Worm (Caenorhabditis elegans) whole organism, late embryonic: ENCODE measurements around the gene pcp-3.

ENCODE experiments used
- C08G9.2 ChIP-seq: sonication (generic microtip); optimal IDR thresholded peaks from 2 replicates; lab custom pipeline; 2016; ENCODE audit warnings: mild to moderate bottlenecking, missing genetic modification characterization, moderate library complexity, missing compliant biosample characterization
- T23F11.4 ChIP-seq: fragments of 200-800 bp; sonication (Bioruptor generic); optimal IDR thresholded peaks from 2 replicates; lab custom pipeline; 2018; ENCODE audit warnings: mild to moderate bottlenecking, missing genetic modification characterization, missing compliant biosample characterization
- Y22D7AL.16 ChIP-seq: sonication (generic microtip); optimal IDR thresholded peaks from 2 replicates; lab custom pipeline; 2016; ENCODE audit warnings: missing genetic modification characterization, missing compliant biosample characterization
- ama-1 ChIP-seq: fragments of 150-350 bp; optimal IDR thresholded peaks from 2 replicates; lab custom pipeline; 2014
- ceh-19 ChIP-seq: fragments of 200-800 bp; sonication (Bioruptor generic); optimal IDR thresholded peaks from 2 replicates; lab custom pipeline; 2018; ENCODE audit warnings: mild to moderate bottlenecking, missing genetic modification characterization, missing compliant biosample characterization
- ceh-22 ChIP-seq: sonication (generic microtip); optimal IDR thresholded peaks from 2 replicates; lab custom pipeline; 2017; ENCODE audit warnings: missing biosample characterization, missing genetic modification characterization
- ceh-24 ChIP-seq: sonication (generic microtip); optimal IDR thresholded peaks from 2 replicates; lab custom pipeline; 2016; ENCODE audit warnings: mild to moderate bottlenecking, missing genetic modification characterization, missing compliant biosample characterization
- ceh-31 ChIP-seq: sonication (generic microtip); optimal IDR thresholded peaks from 2 replicates; lab custom pipeline; 2016; ENCODE audit warnings: missing genetic modification characterization, missing compliant biosample characterization
- ceh-34 ChIP-seq: sonication (generic microtip); optimal IDR thresholded peaks from 2 replicates; lab custom pipeline; 2016; ENCODE audit warnings: mild to moderate bottlenecking, missing genetic modification characterization, missing compliant biosample characterization
- ceh-45 ChIP-seq: fragments of 200-800 bp; sonication (Bioruptor generic); IDR thresholded peaks from 2 replicates; pipeline ENCODE4 v1.3.6; 2022; ENCODE audit warnings: missing genetic modification reagents, missing genetic modification characterization, missing compliant biosample characterization
- che-1 ChIP-seq: sonication (generic microtip); optimal IDR thresholded peaks from 2 replicates; lab custom pipeline; 2016; ENCODE audit warnings: mild to moderate bottlenecking, missing genetic modification characterization, missing compliant biosample characterization
- elt-2 ChIP-seq: sonication (generic microtip); optimal IDR thresholded peaks from 2 replicates; lab custom pipeline; 2016; ENCODE audit warnings: missing genetic modification reagents, missing genetic modification characterization, missing compliant biosample characterization
- elt-4 ChIP-seq: sonication (generic microtip); optimal IDR thresholded peaks from 2 replicates; lab custom pipeline; 2016; ENCODE audit warnings: missing genetic modification characterization, missing compliant biosample characterization
- ets-4 ChIP-seq: sonication (generic microtip); optimal IDR thresholded peaks from 2 replicates; lab custom pipeline; 2016; ENCODE audit warnings: missing genetic modification characterization, missing compliant biosample characterization
- eyg-1 ChIP-seq: sonication (generic microtip); optimal IDR thresholded peaks from 2 replicates; lab custom pipeline; 2016; ENCODE audit warnings: missing genotype, missing genetic modification characterization, missing compliant biosample characterization
- fax-1 ChIP-seq: sonication (generic microtip); optimal IDR thresholded peaks from 2 replicates; lab custom pipeline; 2016; ENCODE audit warnings: missing genotype, missing genetic modification characterization, missing compliant biosample characterization
- fkh-6 ChIP-seq: sonication (generic microtip); optimal IDR thresholded peaks from 2 replicates; lab custom pipeline; 2016; ENCODE audit warnings: missing genetic modification characterization, missing compliant biosample characterization
- gmeb-2 ChIP-seq: sonication (generic microtip); optimal IDR thresholded peaks from 2 replicates; lab custom pipeline; 2016; ENCODE audit warnings: missing genetic modification characterization, inconsistent platforms, missing compliant biosample characterization
- hlh-13 ChIP-seq: fragments of 200-800 bp; sonication (Bioruptor generic); optimal IDR thresholded peaks from 2 replicates; lab custom pipeline; 2018; ENCODE audit warnings: mild to moderate bottlenecking, missing genetic modification characterization, missing compliant biosample characterization
- hlh-30 ChIP-seq: sonication (generic microtip); optimal IDR thresholded peaks from 2 replicates; lab custom pipeline; 2017; ENCODE audit warnings: antibody characterized with exemption, missing genetic modification characterization, missing compliant biosample characterization; ENCODE audit not compliant: insufficient read depth
- hlh-8 ChIP-seq: sonication (generic microtip); optimal IDR thresholded peaks from 2 replicates; lab custom pipeline; 2016; ENCODE audit warnings: missing genotype, missing genetic modification characterization, missing compliant biosample characterization
- lim-6 ChIP-seq: sonication (generic microtip); optimal IDR thresholded peaks from 2 replicates; lab custom pipeline; 2016; ENCODE audit warnings: missing genetic modification characterization, missing compliant biosample characterization
- lin-11 ChIP-seq: fragments of 200-800 bp; sonication (Bioruptor generic); optimal IDR thresholded peaks from 2 replicates; lab custom pipeline; 2018; ENCODE audit warnings: mild to moderate bottlenecking, missing genetic modification characterization, missing compliant biosample characterization
- madf-2 ChIP-seq: sonication (generic microtip); optimal IDR thresholded peaks from 2 replicates; lab custom pipeline; 2017; ENCODE audit warnings: missing genetic modification characterization, missing compliant biosample characterization
- mec-3 ChIP-seq: sonication (generic microtip); optimal IDR thresholded peaks from 2 replicates; lab custom pipeline; 2016; ENCODE audit warnings: borderline replicate concordance, missing genetic modification characterization, missing compliant biosample characterization
- nfya-1 ChIP-seq: sonication (generic microtip); optimal IDR thresholded peaks from 2 replicates; lab custom pipeline; 2017; ENCODE audit warnings: missing genetic modification characterization, mild to moderate bottlenecking, missing compliant biosample characterization, antibody characterized with exemption, moderate library complexity
- nhr-11 ChIP-seq: fragments of 150-350 bp; optimal IDR thresholded peaks from 2 replicates; lab custom pipeline; 2014; ENCODE audit warnings: missing biosample characterization, missing genetic modification characterization
- odd-2 ChIP-seq: sonication (generic microtip); optimal IDR thresholded peaks from 2 replicates; lab custom pipeline; 2017; ENCODE audit warnings: antibody characterized with exemption, mild to moderate bottlenecking, missing genetic modification characterization, missing compliant biosample characterization
- pag-3 ChIP-seq: sonication (generic microtip); optimal IDR thresholded peaks from 2 replicates; lab custom pipeline; 2016; ENCODE audit warnings: missing compliant biosample characterization, missing genetic modification characterization, borderline replicate concordance
- pax-1 ChIP-seq: fragments of 150-350 bp; optimal IDR thresholded peaks from 2 replicates; lab custom pipeline; 2014; ENCODE audit warnings: missing biosample characterization, missing genetic modification characterization
- pha-4 ChIP-seq: fragments of 150-350 bp; optimal IDR thresholded peaks from 2 replicates; lab custom pipeline; 2018; ENCODE audit warnings: missing biosample characterization, missing genetic modification reagents, missing genetic modification characterization
- syd-9 ChIP-seq: sonication (generic microtip); optimal IDR thresholded peaks from 2 replicates; lab custom pipeline; 2016; ENCODE audit warnings: mild to moderate bottlenecking, missing genetic modification characterization, moderate library complexity, missing compliant biosample characterization
- tbx-2 ChIP-seq: sonication (generic microtip); optimal IDR thresholded peaks from 2 replicates; lab custom pipeline; 2016; ENCODE audit warnings: missing genetic modification characterization, missing compliant biosample characterization
- ttx-3 ChIP-seq: sonication (generic microtip); optimal IDR thresholded peaks from 2 replicates; lab custom pipeline; 2016; ENCODE audit warnings: missing genetic modification reagents, missing genetic modification characterization, missing compliant biosample characterization
- unc-3 ChIP-seq, 2 experiments: fragments of 200-800 bp in 1 of 2; sonication (Bioruptor generic) in 1 of 2; sonication (generic microtip) in 1 of 2; conservative IDR thresholded peaks in 1 of 2; optimal IDR thresholded peaks in 1 of 2; 2 replicates each; pipeline versions ENCODE4 v1.3.6 to Lab custom; 2016 to 2022; ENCODE audit warnings: missing compliant biosample characterization in 2 of 2, missing genetic modification characterization in 2 of 2, missing genetic modification reagents in 1 of 2
- unc-42 ChIP-seq: sonication (generic microtip); optimal IDR thresholded peaks from 2 replicates; lab custom pipeline; 2016; ENCODE audit warnings: missing genotype, missing genetic modification characterization, missing compliant biosample characterization
- zip-5 ChIP-seq: sonication (generic microtip); optimal IDR thresholded peaks from 2 replicates; lab custom pipeline; 2016; ENCODE audit warnings: missing genetic modification characterization, missing compliant biosample characterization
- ztf-16 ChIP-seq: sonication (generic microtip); optimal IDR thresholded peaks from 2 replicates; lab custom pipeline; 2017; ENCODE audit warnings: missing genetic modification characterization, missing compliant biosample characterization

pcp-3 gene

ce11 chrIV:9146111-9146510, 12.7 kb downstream of the pcp-3 start, which contains the start of gene daf-10:
Gene daf-10, minus strand, starts transcription at chrIV:9146211.
- no peak for TF ChIP-seq zip-5
- no peak for TF ChIP-seq che-1
- TF ChIP-seq hlh-30 (tag; lab: Kevin White, UChicago): no peak
- TF ChIP-seq ets-4 (tag; lab: Kevin White, UChicago): no peak
- no peak for TF ChIP-seq unc-3 (GFP tag; conservative IDR thresholded peaks at IDR 0.05; lab: Robert Waterston, UW)
- TF ChIP-seq unc-3 (tag; optimal IDR thresholded peaks at IDR 0.05; lab: Kevin White, UChicago): no peak
- no peak for TF ChIP-seq ceh-34 (tag; lab: Kevin White, UChicago)

- no peak for TF ChIP-seq zip-5
- TF ChIP-seq unc-42 (tag; lab: Kevin White, UChicago): peak; percentile 29
These were observed 14.4 kb downstream of the pcp-3 start, which contains the start of gene flp-1 for ce11 chrIV:9144405-9144804. Gene flp-1, plus strand, starts transcription at chrIV:9144705.

- no peak for TF ChIP-seq ama-1
- TF ChIP-seq nhr-11 (tag; lab: Kevin White, UChicago): no peak
- TF ChIP-seq fkh-6 (tag; lab: Kevin White, UChicago): no peak
- TF ChIP-seq ceh-45: no peak
- no peak for TF ChIP-seq tbx-2 (tag; lab: Kevin White, UChicago)
- TF ChIP-seq ceh-31 (tag; lab: Kevin White, UChicago): no peak
- no peak for TF ChIP-seq T23F11.4 (GFP tag; lab: Kevin White, UChicago)
- TF ChIP-seq hlh-13 (GFP tag; lab: Kevin White, UChicago): no peak
- TF ChIP-seq ceh-19: no peak
- no peak for TF ChIP-seq syd-9
- no peak for TF ChIP-seq ceh-24
- TF ChIP-seq pag-3 (tag; lab: Kevin White, UChicago): no peak
- TF ChIP-seq unc-3 (GFP tag; conservative IDR thresholded peaks at IDR 0.05; lab: Robert Waterston, UW): no peak
- TF ChIP-seq unc-3 (tag; optimal IDR thresholded peaks at IDR 0.05; lab: Kevin White, UChicago): no peak
- no peak for TF ChIP-seq ets-4 (tag; lab: Kevin White, UChicago)
- no peak for TF ChIP-seq elt-4 (tag; lab: Kevin White, UChicago)
- no peak for TF ChIP-seq pax-1
- TF ChIP-seq odd-2 (tag; lab: Kevin White, UChicago): no peak
These were observed 18.5 kb downstream of the pcp-3 start for ce11 chrIV:9140172-9140805.

- TF ChIP-seq unc-42 (tag; lab: Kevin White, UChicago) (no peak), tbx-2 (tag; lab: Kevin White, UChicago) (no peak), madf-2 (no peak), ets-4 (tag; lab: Kevin White, UChicago) (no peak), gmeb-2 (tag; lab: Kevin White, UChicago) (no peak), Y22D7AL.16 (tag; lab: Kevin White, UChicago) (no peak), lim-6 (tag; lab: Kevin White, UChicago) (no peak), ceh-45 (no peak)
These were observed 23.4 kb downstream of the pcp-3 start, which contains the start of gene delm-1 for ce11 chrIV:9135377-9135776. Gene delm-1, minus strand, starts transcription at chrIV:9135477.

- TF ChIP-seq pha-4 (tag; lab: Kevin White, UChicago): no peak
- no peak for TF ChIP-seq ceh-19
- no peak for TF ChIP-seq syd-9
- TF ChIP-seq ttx-3: no peak
- no peak for TF ChIP-seq ztf-16 (tag; lab: Kevin White, UChicago)
- TF ChIP-seq fax-1 (tag; lab: Kevin White, UChicago): no peak
- no peak for TF ChIP-seq odd-2 (tag; lab: Kevin White, UChicago)
- TF ChIP-seq elt-2 (tag; lab: Kevin White, UChicago): no peak
- TF ChIP-seq C08G9.2 (tag; lab: Kevin White, UChicago): no peak
- no peak for TF ChIP-seq mec-3 (tag; lab: Kevin White, UChicago)
- TF ChIP-seq nfya-1: no peak
- TF ChIP-seq ceh-31 (tag; lab: Kevin White, UChicago): no peak
- TF ChIP-seq ceh-22 (tag; lab: Kevin White, UChicago): no peak
- TF ChIP-seq lin-11 (tag; lab: Kevin White, UChicago): no peak
- no peak for TF ChIP-seq T23F11.4 (GFP tag; lab: Kevin White, UChicago)
- TF ChIP-seq eyg-1 (tag; lab: Kevin White, UChicago): no peak
- no peak for TF ChIP-seq nhr-11 (tag; lab: Kevin White, UChicago)
- TF ChIP-seq hlh-8 (tag; lab: Kevin White, UChicago): no peak
These were observed 28.2 kb downstream of the pcp-3 start for ce11 chrIV:9130605-9131004.
